Worm (Caenorhabditis elegans): ENCODE measurements around the gene cest-4.

cest-4 gene

ce11 chrIV:6802132-6802531, at the start of gene cest-4, which contains the start of gene C17H12.11:
Gene cest-4 (minus strand): TSS chrIV:6802337.
Gene C17H12.11 (plus strand): TSS chrIV:6802387.
- peak; percentile 55 for TF ChIP-seq elt-2 (tag; optimal IDR thresholded peaks at IDR 0.05)
- no peak for TF ChIP-seq lir-3 (tag; optimal IDR thresholded peaks at IDR 0.05; ENCODE audit: poor library complexity)
- peak; percentile 5 for TF ChIP-seq pqm-1 (tag; optimal IDR thresholded peaks at IDR 0.05)
- peak in 1 of 2 experiments; percentile 23 for TF ChIP-seq lin-35 (GFP tag; optimal IDR thresholded peaks at IDR 0.05)
- TF ChIP-seq blmp-1 (tag; optimal IDR thresholded peaks at IDR 0.05) = no peak

ce11 chrIV:6842470-6843008, 40.4 kb upstream of the cest-4 start, which contains the start of gene lip-1:
Gene lip-1 (plus strand): TSS chrIV:6842958.
- no peak for TF ChIP-seq C16A3.4 (tag; optimal IDR thresholded peaks at IDR 0.05)
- no peak for TF ChIP-seq tlp-1 (tag; optimal IDR thresholded peaks at IDR 0.05)
- no peak for TF ChIP-seq lin-14 (GFP tag; optimal IDR thresholded peaks at IDR 0.05)
- no peak for TF ChIP-seq ets-5 (GFP tag; IDR thresholded peaks at IDR 0.05)
- no peak for TF ChIP-seq snpc-4 (tag; optimal IDR thresholded peaks at IDR 0.05)
- no peak for TF ChIP-seq rnt-1 (tag; optimal IDR thresholded peaks at IDR 0.05)
- no peak for TF ChIP-seq irx-1 (tag; optimal IDR thresholded peaks at IDR 0.05)
- no peak for TF ChIP-seq mef-2 (tag; optimal IDR thresholded peaks at IDR 0.05)
- TF ChIP-seq zag-1 (tag; optimal IDR thresholded peaks at IDR 0.05) = no peak
- TF ChIP-seq lsy-2 (tag; optimal IDR thresholded peaks at IDR 0.05) = no peak
- TF ChIP-seq nhr-77 (tag; optimal IDR thresholded peaks at IDR 0.05) = no peak
- no peak for TF ChIP-seq sup-37 (GFP tag; optimal IDR thresholded peaks at IDR 0.05)
- no peak for TF ChIP-seq aly-2 (tag; optimal IDR thresholded peaks at IDR 0.05)
- no peak for TF ChIP-seq unc-98 (GFP tag; IDR thresholded peaks at IDR 0.05)
- TF ChIP-seq C04F5.9 (tag; optimal IDR thresholded peaks at IDR 0.05) = no peak
- TF ChIP-seq nhr-76 (tag; optimal IDR thresholded peaks at IDR 0.05) = no peak
- no peak for TF ChIP-seq unc-62 (GFP tag; optimal IDR thresholded peaks at IDR 0.05)
- no peak for TF ChIP-seq vab-15 (tag; optimal IDR thresholded peaks at IDR 0.05)
- TF ChIP-seq elt-2 (tag; optimal IDR thresholded peaks at IDR 0.05) = no peak
- no peak for TF ChIP-seq ztf-11 (tag; optimal IDR thresholded peaks at IDR 0.05)

- no peak for TF ChIP-seq zip-4 (GFP tag; optimal IDR thresholded peaks at IDR 0.05)
- TF ChIP-seq snu-23 (GFP tag; optimal IDR thresholded peaks at IDR 0.05) = peak; percentile 24
- peak; percentile 27 for TF ChIP-seq nhr-20 (tag; optimal IDR thresholded peaks at IDR 0.05)
- TF ChIP-seq zag-1 (tag; optimal IDR thresholded peaks at IDR 0.05) = no peak
- peak; percentile 42 for TF ChIP-seq lin-14 (GFP tag; optimal IDR thresholded peaks at IDR 0.05)
- no peak for TF ChIP-seq C04F5.9 (tag; optimal IDR thresholded peaks at IDR 0.05)
- TF ChIP-seq nhr-19 (GFP tag; conservative IDR thresholded peaks at IDR 0.05) = no peak
- peak; percentile 25 for TF ChIP-seq mep-1 (tag; optimal IDR thresholded peaks at IDR 0.05)
- no peak for TF ChIP-seq skn-1 (tag; optimal IDR thresholded peaks at IDR 0.05)
- TF ChIP-seq fkh-10 (GFP tag; optimal IDR thresholded peaks at IDR 0.05) = no peak
- peak; percentile 66 for TF ChIP-seq nhr-85 (tag)
- TF ChIP-seq lin-35 (GFP tag; optimal IDR thresholded peaks at IDR 0.05) = peak in 1 of 2 experiments; percentile 39
- peak in 1 of 6 experiments; percentile 76 for TF ChIP-seq elt-3 (tag; optimal IDR thresholded peaks at IDR 0.05)
- no peak for TF ChIP-seq xbp-1 (tag; optimal IDR thresholded peaks at IDR 0.05)
- no peak for TF ChIP-seq sox-4 (tag; optimal IDR thresholded peaks at IDR 0.05)
- TF ChIP-seq nhr-47 (tag; optimal IDR thresholded peaks at IDR 0.05) = no peak
- TF ChIP-seq sup-37 (GFP tag; optimal IDR thresholded peaks at IDR 0.05) = no peak
- no peak for TF ChIP-seq hlh-17 (GFP tag; optimal IDR thresholded peaks at IDR 0.05; ENCODE audit: borderline replicate concordance)
- TF ChIP-seq aly-2 (tag; optimal IDR thresholded peaks at IDR 0.05) = no peak
- no peak for TF ChIP-seq lin-39 (tag; optimal IDR thresholded peaks at IDR 0.05)
- TF ChIP-seq ceh-88 (GFP tag; IDR thresholded peaks at IDR 0.05) = no peak
- TF ChIP-seq nhr-237 (tag; optimal IDR thresholded peaks at IDR 0.05) = no peak
- peak; percentile 88 for TF ChIP-seq blmp-1 (tag; optimal IDR thresholded peaks at IDR 0.05)
- no peak for TF ChIP-seq ces-1 (GFP tag; optimal IDR thresholded peaks at IDR 0.05)
- TF ChIP-seq elt-2 (tag; optimal IDR thresholded peaks at IDR 0.05) = peak; percentile 67
- no peak for TF ChIP-seq alr-1 (tag; optimal IDR thresholded peaks at IDR 0.05; ENCODE audit: borderline replicate concordance)
- no peak for TF ChIP-seq pqm-1 (tag; optimal IDR thresholded peaks at IDR 0.05)
- TF ChIP-seq unc-86 (tag; optimal IDR thresholded peaks at IDR 0.05) = no peak
- TF ChIP-seq efl-3 (GFP tag; optimal IDR thresholded peaks at IDR 0.05) = no peak
- TF ChIP-seq C34B4.2 (tag; optimal IDR thresholded peaks at IDR 0.05) = no peak
- TF ChIP-seq ets-5 (GFP tag; IDR thresholded peaks at IDR 0.05) = no peak
- TF ChIP-seq grh-1 (GFP tag; IDR thresholded peaks at IDR 0.05) = no peak
- TF ChIP-seq ceh-63 (GFP tag; optimal IDR thresholded peaks at IDR 0.05) = no peak
Measured at ce11 chrIV:6841562-6842282, 39.6 kb upstream of the cest-4 start.
